Fruit fly (Drosophila melanogaster) whole organism, prepupa: ENCODE results near the gene Uros1.

ENCODE experiments used
- Blimp-1 ChIP-seq: fragments of 200-800 bp; sonication (Bioruptor generic); optimal IDR thresholded peaks from 3 replicates; lab custom pipeline; 2017; ENCODE audit warnings: missing biosample characterization, missing genetic modification characterization, mild to moderate bottlenecking, moderate library complexity, missing genetic modification reagents
- CG11294 ChIP-seq: fragments of 200-800 bp; sonication (Bioruptor generic); IDR thresholded peaks from 2 replicates; pipeline ENCODE4 v1.3.6; 2022; ENCODE audit warnings: missing biosample characterization, missing genetic modification characterization
- CG11762 ChIP-seq: fragments of 200-800 bp; sonication (Bioruptor generic); optimal IDR thresholded peaks from 3 replicates; lab custom pipeline; 2016; ENCODE audit warnings: missing biosample characterization, missing genetic modification characterization; ENCODE audit not compliant: insufficient read depth
- CG15336 ChIP-seq: fragments of 200-800 bp; sonication (Bioruptor generic); IDR thresholded peaks from 2 replicates; pipeline ENCODE4 v1.3.6; 2022; ENCODE audit warnings: missing biosample characterization, missing genetic modification characterization
- CG1621 ChIP-seq: fragments of 200-800 bp; sonication (Bioruptor generic); optimal IDR thresholded peaks from 3 replicates; lab custom pipeline; 2018; ENCODE audit warnings: missing biosample characterization, mild to moderate bottlenecking, missing genetic modification characterization
- CG16779 ChIP-seq: fragments of 200-800 bp; sonication (Bioruptor generic); optimal IDR thresholded peaks from 3 replicates; lab custom pipeline; 2017; ENCODE audit warnings: missing biosample characterization, mild to moderate bottlenecking, missing genetic modification characterization
- CG3032 ChIP-seq: fragments of 200-800 bp; optimal IDR thresholded peaks from 2 replicates; lab custom pipeline; 2019; ENCODE audit warnings: missing biosample characterization, mild to moderate bottlenecking, missing genetic modification characterization, moderate library complexity
- CG31627 ChIP-seq: fragments of 200-800 bp; sonication (Bioruptor generic); optimal IDR thresholded peaks from 3 replicates; lab custom pipeline; 2016; ENCODE audit warnings: missing biosample characterization, missing genetic modification characterization
- CG32006 ChIP-seq: fragments of 200-800 bp; sonication (Bioruptor generic); optimal IDR thresholded peaks from 3 replicates; lab custom pipeline; 2017; ENCODE audit warnings: missing biosample characterization, mild to moderate bottlenecking, missing genetic modification characterization
- CG34406 ChIP-seq: fragments of 200-800 bp; sonication (Bioruptor generic); optimal IDR thresholded peaks from 3 replicates; lab custom pipeline; 2016; ENCODE audit warnings: missing biosample characterization, missing genetic modification characterization
- CG4318 ChIP-seq: fragments of 200-800 bp; sonication (Bioruptor generic); optimal IDR thresholded peaks from 3 replicates; lab custom pipeline; 2017; ENCODE audit warnings: missing biosample characterization, mild to moderate bottlenecking, missing genetic modification characterization
- CG6163 ChIP-seq: fragments of 200-800 bp; sonication (Bioruptor generic); IDR thresholded peaks from 3 replicates; pipeline ENCODE4 v1.3.6; 2022; ENCODE audit warnings: missing biosample characterization, missing genetic modification characterization
- CG6276 ChIP-seq: fragments of 200-800 bp; sonication (Bioruptor generic); optimal IDR thresholded peaks from 2 replicates; lab custom pipeline; 2017; ENCODE audit warnings: missing biosample characterization, mild to moderate bottlenecking, missing genetic modification characterization
- CG6792 ChIP-seq: fragments of 200-800 bp; sonication (Bioruptor generic); optimal IDR thresholded peaks from 3 replicates; lab custom pipeline; 2016; ENCODE audit warnings: missing biosample characterization, missing genetic modification characterization
- CG6808 ChIP-seq: fragments of 200-800 bp; sonication (Bioruptor generic); optimal IDR thresholded peaks from 3 replicates; lab custom pipeline; 2017; ENCODE audit warnings: missing biosample characterization, missing genetic modification characterization, mild to moderate bottlenecking, moderate library complexity, missing genetic modification reagents
- CG6854 ChIP-seq: fragments of 200-800 bp; sonication (Bioruptor generic); optimal IDR thresholded peaks from 2 replicates; lab custom pipeline; 2017; ENCODE audit warnings: missing biosample characterization, mild to moderate bottlenecking, missing genetic modification characterization
- CG7368 ChIP-seq: fragments of 200-800 bp; sonication (Bioruptor generic); optimal IDR thresholded peaks from 3 replicates; lab custom pipeline; 2016; ENCODE audit warnings: missing biosample characterization, missing genetic modification characterization
- CG8119 ChIP-seq: fragments of 200-800 bp; sonication (Bioruptor generic); IDR thresholded peaks from 3 replicates; pipeline ENCODE4 v1.3.6; 2022; ENCODE audit warnings: missing biosample characterization, missing genetic modification characterization
- CG8319 ChIP-seq: fragments of 200-800 bp; sonication (Bioruptor generic); optimal IDR thresholded peaks from 3 replicates; lab custom pipeline; 2016; ENCODE audit warnings: missing biosample characterization, missing genetic modification characterization
- CG8632 ChIP-seq: fragments of 200-800 bp; sonication (Bioruptor generic); optimal IDR thresholded peaks from 3 replicates; lab custom pipeline; 2016; ENCODE audit warnings: missing biosample characterization, missing genetic modification characterization
- Eip78C ChIP-seq: fragments of 200-800 bp; sonication (Bioruptor generic); peaks from one replicate; lab custom pipeline; 2016; ENCODE audit warnings: missing biosample characterization, missing genetic modification characterization
- Eip93F ChIP-seq: fragments of 200-800 bp; sonication (Bioruptor generic); optimal IDR thresholded peaks from 2 replicates; lab custom pipeline; 2016; ENCODE audit warnings: missing biosample characterization, mild to moderate bottlenecking, missing genetic modification characterization
- Ets21C ChIP-seq: fragments of 200-800 bp; sonication (Bioruptor generic); optimal IDR thresholded peaks from 3 replicates; lab custom pipeline; 2016; ENCODE audit warnings: missing biosample characterization, missing genetic modification characterization
- Gug ChIP-seq: fragments of 200-800 bp; sonication (Bioruptor generic); IDR thresholded peaks from 2 replicates; pipeline ENCODE4 v1.3.6; 2022; ENCODE audit warnings: missing biosample characterization, missing genetic modification characterization
- Hr38 ChIP-seq: sonication (Bioruptor generic); optimal IDR thresholded peaks from 2 replicates; lab custom pipeline; 2016; ENCODE audit warnings: missing biosample characterization, missing genetic modification characterization
- Hr39 ChIP-seq: fragments of 200-800 bp; sonication (Bioruptor generic); optimal IDR thresholded peaks from 2 replicates; lab custom pipeline; 2016; ENCODE audit warnings: missing biosample characterization, missing genetic modification characterization
- Lpt ChIP-seq: fragments of 200-800 bp; sonication (Bioruptor generic); optimal IDR thresholded peaks from 3 replicates; lab custom pipeline; 2016; ENCODE audit warnings: missing biosample characterization, missing genetic modification characterization
- OdsH ChIP-seq: fragments of 200-800 bp; sonication (Bioruptor generic); optimal IDR thresholded peaks from 3 replicates; lab custom pipeline; 2016; ENCODE audit warnings: missing biosample characterization, missing genetic modification characterization
- Smox ChIP-seq: fragments of 200-800 bp; sonication (Bioruptor generic); optimal IDR thresholded peaks from 3 replicates; lab custom pipeline; 2016; ENCODE audit warnings: missing biosample characterization, missing genetic modification characterization
- Sox14 ChIP-seq: fragments of 200-800 bp; sonication (Bioruptor generic); optimal IDR thresholded peaks from 3 replicates; lab custom pipeline; 2016; ENCODE audit warnings: missing biosample characterization, missing genetic modification characterization
- Sox15 ChIP-seq: fragments of 200-800 bp; sonication (Bioruptor generic); optimal IDR thresholded peaks from 3 replicates; lab custom pipeline; 2016; ENCODE audit warnings: missing biosample characterization, missing genetic modification characterization
- achi ChIP-seq: fragments of 200-800 bp; sonication (Bioruptor generic); optimal IDR thresholded peaks from 3 replicates; lab custom pipeline; 2016; ENCODE audit warnings: missing biosample characterization, missing genetic modification characterization
- acj6 ChIP-seq: fragments of 200-800 bp; sonication (Bioruptor generic); optimal IDR thresholded peaks from 3 replicates; lab custom pipeline; 2016; ENCODE audit warnings: missing biosample characterization, missing genetic modification characterization
- dac ChIP-seq: fragments of 200-800 bp; sonication (Bioruptor generic); optimal IDR thresholded peaks from 2 replicates; lab custom pipeline; 2017; ENCODE audit warnings: missing biosample characterization, mild to moderate bottlenecking, missing genetic modification characterization
- dsx ChIP-seq: fragments of 200-800 bp; optimal IDR thresholded peaks from 3 replicates; lab custom pipeline; 2019; ENCODE audit warnings: missing biosample characterization, mild to moderate bottlenecking, missing genetic modification characterization, moderate library complexity; ENCODE audit not compliant: poor library complexity, severe bottlenecking
- eg ChIP-seq: fragments of 200-800 bp; sonication (Bioruptor generic); IDR thresholded peaks from 3 replicates; pipeline ENCODE4 v1.3.6; 2022; ENCODE audit warnings: missing biosample characterization, missing genetic modification characterization
- esn ChIP-seq: fragments of 200-800 bp; sonication (Bioruptor generic); optimal IDR thresholded peaks from 2 replicates; lab custom pipeline; 2016; ENCODE audit warnings: missing biosample characterization, mild to moderate bottlenecking, missing genetic modification characterization, moderate library complexity
- fd59A ChIP-seq: fragments of 200-800 bp; sonication (Bioruptor generic); optimal IDR thresholded peaks from 2 replicates; lab custom pipeline; 2017; ENCODE audit warnings: missing biosample characterization, mild to moderate bottlenecking, missing genetic modification characterization, missing genetic modification reagents
- fd85E ChIP-seq: fragments of 200-800 bp; sonication (Bioruptor generic); optimal IDR thresholded peaks from 3 replicates; lab custom pipeline; 2016; ENCODE audit warnings: missing biosample characterization, missing genetic modification characterization
- fkh ChIP-seq: fragments of 200-800 bp; sonication (Bioruptor generic); optimal IDR thresholded peaks from 3 replicates; lab custom pipeline; 2017; ENCODE audit warnings: missing biosample characterization, mild to moderate bottlenecking, missing genetic modification characterization, moderate library complexity
- lz ChIP-seq: fragments of 200-800 bp; sonication (Bioruptor generic); optimal IDR thresholded peaks from 3 replicates; lab custom pipeline; 2016; ENCODE audit warnings: missing biosample characterization, missing genetic modification characterization
- net ChIP-seq: fragments of 200-800 bp; sonication (Bioruptor generic); optimal IDR thresholded peaks from 3 replicates; lab custom pipeline; 2016; ENCODE audit warnings: missing biosample characterization, missing genetic modification characterization
- pdm3 ChIP-seq: fragments of 200-800 bp; sonication (Bioruptor generic); optimal IDR thresholded peaks from 3 replicates; lab custom pipeline; 2016; ENCODE audit warnings: missing biosample characterization, missing genetic modification characterization
- salr ChIP-seq, 2 experiments: fragments of 200-800 bp; sonication (Bioruptor generic); optimal IDR thresholded peaks; 3 replicates each; lab custom pipeline; 2016 to 2018; ENCODE audit warnings: missing biosample characterization in 2 of 2, missing genetic modification characterization in 2 of 2, mild to moderate bottlenecking in 1 of 2
- ss ChIP-seq, 2 experiments: fragments of 200-800 bp; sonication (Bioruptor generic); optimal IDR thresholded peaks; 2 replicates in 1 of 2; 3 replicates in 1 of 2; lab custom pipeline; 2017 to 2018; ENCODE audit warnings: mild to moderate bottlenecking in 2 of 2, missing biosample characterization in 2 of 2, missing genetic modification characterization in 2 of 2, moderate library complexity in 1 of 2
- topi ChIP-seq: fragments of 200-800 bp; sonication (Bioruptor generic); optimal IDR thresholded peaks from 3 replicates; lab custom pipeline; 2016; ENCODE audit warnings: missing biosample characterization, missing genetic modification characterization

The Uros1 gene

DNA sequence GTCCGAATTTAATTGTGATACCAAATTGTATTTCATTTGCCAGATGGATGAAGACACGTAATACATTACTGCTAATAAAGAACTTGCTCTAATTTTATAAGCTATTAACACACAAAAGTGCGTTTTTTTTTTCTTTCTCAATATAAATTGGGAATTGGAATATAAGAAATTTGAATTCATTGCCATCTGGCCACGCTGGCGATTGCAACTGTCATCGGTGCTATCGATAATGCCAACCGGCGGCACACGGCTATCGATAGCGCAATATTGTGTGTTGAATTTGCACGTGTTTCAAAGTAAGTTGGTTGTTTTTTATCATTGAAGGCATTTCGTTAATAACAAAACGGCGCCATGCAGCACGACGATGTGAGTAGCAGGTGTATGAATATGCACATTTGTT lies 1.4 kb upstream of the Uros1 start, which contains the start of gene Rbm13:
Gene Rbm13 (plus strand): TSS at position 253 of the 400 bp plus-strand sequence.
- TF ChIP-seq Ets21C (GFP tag; lab: Kevin White, UChicago) (no peak), fd85E (GFP tag; lab: Kevin White, UChicago) (no peak), Eip93F (GFP tag; lab: Kevin White, UChicago) (no peak), CG6163 (GFP tag; lab: Robert Waterston, UW) (no peak), CG6792 (GFP tag; lab: Kevin White, UChicago) (no peak), CG8319 (GFP tag; lab: Kevin White, UChicago) (no peak), Smox (GFP tag; lab: Kevin White, UChicago) (no peak), Blimp-1 (GFP tag; lab: Kevin White, UChicago) (no peak), CG7368 (no peak), achi (no peak), CG6808 (GFP tag; lab: Kevin White, UChicago) (no peak), pdm3 (GFP tag; lab: Kevin White, UChicago) (no peak), Sox14 (no peak), CG31627 (GFP tag; lab: Kevin White, UChicago) (no peak), Gug (GFP tag; lab: Robert Waterston, UW) (no peak), Sox15 (GFP tag; lab: Kevin White, UChicago) (no peak), topi (GFP tag; lab: Kevin White, UChicago) (no peak), eg (GFP tag; lab: Robert Waterston, UW) (no peak), CG6276 (GFP tag; lab: Kevin White, UChicago) (no peak), CG11762 (GFP tag; lab: Kevin White, UChicago) (no peak)

- peak; percentile 78 for TF ChIP-seq CG16779
- TF ChIP-seq OdsH (GFP tag; lab: Kevin White, UChicago), result peak; percentile 56
- TF ChIP-seq ss (GFP tag; optimal IDR thresholded peaks at IDR 0.05; lab: Kevin White, UChicago), result peak; percentile 82 to 87
- TF ChIP-seq Eip78C (GFP tag; lab: Kevin White, UChicago), result peak; percentile 82
- TF ChIP-seq Ets21C (GFP tag; lab: Kevin White, UChicago), result peak; percentile 35
- TF ChIP-seq CG6792 (GFP tag; lab: Kevin White, UChicago), result peak; percentile 18
- peak; percentile 1 for TF ChIP-seq Hr38 (GFP tag; lab: Kevin White, UChicago)
- TF ChIP-seq eg (GFP tag; lab: Robert Waterston, UW), result peak; percentile 73; the same call in 2 of the 3 replicates
- TF ChIP-seq dac (GFP tag; lab: Kevin White, UChicago), result peak; percentile 55
- TF ChIP-seq Hr39, result peak; percentile 58
- no peak for TF ChIP-seq CG6854 (GFP tag; lab: Kevin White, UChicago)
- peak; percentile 71 for TF ChIP-seq CG6808 (GFP tag; lab: Kevin White, UChicago)
- peak; percentile 74 for TF ChIP-seq CG8119
- TF ChIP-seq CG8319 (GFP tag; lab: Kevin White, UChicago), result no peak
- peak; percentile 39 for TF ChIP-seq achi
- TF ChIP-seq acj6 (GFP tag; lab: Kevin White, UChicago), result peak; percentile 44
- peak; percentile 85 for TF ChIP-seq CG6276 (GFP tag; lab: Kevin White, UChicago)
- no peak for TF ChIP-seq CG34406 (GFP tag; lab: Kevin White, UChicago)
- peak; percentile 59 for TF ChIP-seq Smox (GFP tag; lab: Kevin White, UChicago)
- peak; percentile 62 for TF ChIP-seq CG31627 (GFP tag; lab: Kevin White, UChicago)
- peak; percentile 62 for TF ChIP-seq lz
- TF ChIP-seq Sox14, result peak; percentile 49
- TF ChIP-seq Lpt (GFP tag; lab: Kevin White, UChicago), result peak; percentile 63
- peak; percentile 44 for TF ChIP-seq net (GFP tag; lab: Kevin White, UChicago)
- TF ChIP-seq CG15336 (GFP tag; lab: Robert Waterston, UW), result peak; percentile 68
- TF ChIP-seq CG1621 (tag; lab: Kevin White, UChicago), result peak; percentile 83
- peak; percentile 4 for TF ChIP-seq CG11762 (GFP tag; lab: Kevin White, UChicago)
- TF ChIP-seq salr (GFP tag; optimal IDR thresholded peaks at IDR 0.05; lab: Kevin White, UChicago), result peak in 1 of 2 experiments; percentile 62
- peak; percentile 54 for TF ChIP-seq dsx (GFP tag; lab: Kevin White, UChicago)
- TF ChIP-seq CG4318 (GFP tag; lab: Kevin White, UChicago), result no peak
- TF ChIP-seq Sox15 (GFP tag; lab: Kevin White, UChicago), result peak; percentile 27
- no peak for TF ChIP-seq CG11294
- no peak for TF ChIP-seq fd85E (GFP tag; lab: Kevin White, UChicago)
- TF ChIP-seq CG8632 (GFP tag; lab: Kevin White, UChicago), result peak; percentile 42
- TF ChIP-seq CG32006 (GFP tag; lab: Kevin White, UChicago), result peak; percentile 58
- peak; percentile 47 for TF ChIP-seq esn (GFP tag; lab: Kevin White, UChicago)
- TF ChIP-seq fd59A, result peak; percentile 36
- peak; percentile 53 for TF ChIP-seq CG3032
- peak; percentile 47 for TF ChIP-seq topi (GFP tag; lab: Kevin White, UChicago)
- peak; percentile 21 for TF ChIP-seq fkh
Measured at dm6 chrX:8897859-8898427, 2.1 kb downstream of the Uros1 start, which contains the start of gene Moe. Moe (minus strand) TSS chrX:8898332.
